Worm (Caenorhabditis elegans) whole organism, late embryonic: Measurements from ENCODE around the gene D1086.3.

Experiments used
- ceh-18 ChIP-seq: sonication (generic microtip); optimal IDR thresholded peaks from 2 replicates; lab custom pipeline; 2016; ENCODE audit warnings: missing genetic modification characterization, missing compliant biosample characterization
- che-1 ChIP-seq: sonication (generic microtip); optimal IDR thresholded peaks from 2 replicates; lab custom pipeline; 2016; ENCODE audit warnings: mild to moderate bottlenecking, missing genetic modification characterization, missing compliant biosample characterization
- dmd-4 ChIP-seq: sonication (generic microtip); optimal IDR thresholded peaks from 2 replicates; lab custom pipeline; 2016; ENCODE audit warnings: borderline replicate concordance, missing genetic modification characterization, missing compliant biosample characterization
- fkh-10 ChIP-seq: fragments of 150-350 bp; optimal IDR thresholded peaks from 2 replicates; lab custom pipeline; 2014; ENCODE audit warnings: missing biosample characterization, missing genetic modification reagents, missing genetic modification characterization
- gmeb-2 ChIP-seq: sonication (generic microtip); optimal IDR thresholded peaks from 2 replicates; lab custom pipeline; 2016; ENCODE audit warnings: missing genetic modification characterization, inconsistent platforms, missing compliant biosample characterization
- nhr-11 ChIP-seq: fragments of 150-350 bp; optimal IDR thresholded peaks from 2 replicates; lab custom pipeline; 2014; ENCODE audit warnings: missing biosample characterization, missing genetic modification characterization
- pag-3 ChIP-seq: sonication (generic microtip); optimal IDR thresholded peaks from 2 replicates; lab custom pipeline; 2016; ENCODE audit warnings: missing compliant biosample characterization, missing genetic modification characterization, borderline replicate concordance
- pha-2 ChIP-seq: sonication (generic microtip); optimal IDR thresholded peaks from 2 replicates; lab custom pipeline; 2017; ENCODE audit warnings: mild to moderate bottlenecking, missing genetic modification characterization, missing compliant biosample characterization
- pha-4 ChIP-seq: fragments of 150-350 bp; optimal IDR thresholded peaks from 2 replicates; lab custom pipeline; 2018; ENCODE audit warnings: missing biosample characterization, missing genetic modification reagents, missing genetic modification characterization
- sox-4 ChIP-seq: sonication (generic microtip); optimal IDR thresholded peaks from 2 replicates; lab custom pipeline; 2017; ENCODE audit warnings: mild to moderate bottlenecking, missing genetic modification characterization, inconsistent platforms, missing compliant biosample characterization
- tbx-2 ChIP-seq: sonication (generic microtip); optimal IDR thresholded peaks from 2 replicates; lab custom pipeline; 2016; ENCODE audit warnings: missing genetic modification characterization, missing compliant biosample characterization
- unc-55 ChIP-seq: sonication (generic microtip); optimal IDR thresholded peaks from 2 replicates; lab custom pipeline; 2017; ENCODE audit warnings: missing biosample characterization, missing genetic modification reagents, missing genetic modification characterization

ce11 chrV:14110042-14110441 lies 17.4 kb downstream of the D1086.3 start, which contains the start of gene H39E23.2:
- no peak for TF ChIP-seq ceh-18 (tag; lab: Kevin White, UChicago)
- TF ChIP-seq gmeb-2: no peak
- TF ChIP-seq sox-4 (tag; lab: Kevin White, UChicago): no peak
- no peak for TF ChIP-seq unc-55 (GFP tag; lab: Kevin White, UChicago)
- no peak for TF ChIP-seq dmd-4 (tag; lab: Kevin White, UChicago)
- no peak for TF ChIP-seq nhr-11 (tag; lab: Kevin White, UChicago)
- TF ChIP-seq pha-4: no peak
- TF ChIP-seq fkh-10 (GFP tag; lab: Kevin White, UChicago): no peak
- no peak for TF ChIP-seq pag-3 (tag; lab: Kevin White, UChicago)
- TF ChIP-seq tbx-2 (tag; lab: Kevin White, UChicago): no peak
- no peak for TF ChIP-seq che-1
- TF ChIP-seq pha-2 (tag; lab: Kevin White, UChicago): no peak
